Worm (Caenorhabditis elegans) whole organism, L1 larva: ENCODE results near the gene umps-1.

ENCODE experiments used
- ama-1 ChIP-seq: fragments of 150-350 bp; optimal IDR thresholded peaks from 2 replicates; lab custom pipeline; 2014
- blmp-1 ChIP-seq: fragments of 150-350 bp; optimal IDR thresholded peaks from 2 replicates; lab custom pipeline; 2014; ENCODE audit warnings: missing biosample characterization, missing genetic modification characterization
- ceh-82 ChIP-seq, 3 experiments: fragments of 150-350 bp in 1 of 3; sonication (generic microtip) in 2 of 3; optimal IDR thresholded peaks; 2 replicates each; lab custom pipeline; 2014 to 2017; ENCODE audit warnings: missing biosample characterization in 3 of 3, missing genetic modification characterization in 3 of 3
- ceh-90 ChIP-seq: sonication (generic microtip); optimal IDR thresholded peaks from 2 replicates; lab custom pipeline; 2016; ENCODE audit warnings: missing genetic modification characterization, missing compliant biosample characterization
- egl-27 ChIP-seq, 2 experiments: fragments of 150-350 bp in 1 of 2; sonication (generic microtip); optimal IDR thresholded peaks; 3 replicates each; lab custom pipeline; 2017 to 2018; ENCODE audit warnings: missing biosample characterization in 2 of 2, missing genetic modification characterization in 2 of 2, missing genetic modification reagents in 2 of 2
- fkh-4 ChIP-seq: sonication (generic microtip); optimal IDR thresholded peaks from 2 replicates; lab custom pipeline; 2016; ENCODE audit warnings: missing compliant biosample characterization, missing genetic modification characterization, borderline replicate concordance
- fkh-8 ChIP-seq: sonication (generic microtip); optimal IDR thresholded peaks from 2 replicates; lab custom pipeline; 2016; ENCODE audit warnings: mild to moderate bottlenecking, missing genetic modification characterization, missing compliant biosample characterization
- mep-1 ChIP-seq: fragments of 150-350 bp; optimal IDR thresholded peaks from 2 replicates; lab custom pipeline; 2014; ENCODE audit warnings: missing biosample characterization, missing genetic modification characterization
- nhr-47 ChIP-seq: sonication (generic microtip); optimal IDR thresholded peaks from 2 replicates; lab custom pipeline; 2016; ENCODE audit warnings: mild to moderate bottlenecking, missing genetic modification characterization, moderate library complexity, missing compliant biosample characterization
- nhr-77 ChIP-seq: fragments of 150-350 bp; optimal IDR thresholded peaks from 2 replicates; lab custom pipeline; 2014; ENCODE audit warnings: missing biosample characterization, missing genetic modification characterization
- snpc-4 ChIP-seq: fragments of 150-350 bp; optimal IDR thresholded peaks from 2 replicates; lab custom pipeline; 2014; ENCODE audit warnings: missing biosample characterization, missing genetic modification characterization
- tbx-2 ChIP-seq: sonication (generic microtip); optimal IDR thresholded peaks from 2 replicates; lab custom pipeline; 2016; ENCODE audit warnings: missing genetic modification characterization, missing compliant biosample characterization

DNA sequence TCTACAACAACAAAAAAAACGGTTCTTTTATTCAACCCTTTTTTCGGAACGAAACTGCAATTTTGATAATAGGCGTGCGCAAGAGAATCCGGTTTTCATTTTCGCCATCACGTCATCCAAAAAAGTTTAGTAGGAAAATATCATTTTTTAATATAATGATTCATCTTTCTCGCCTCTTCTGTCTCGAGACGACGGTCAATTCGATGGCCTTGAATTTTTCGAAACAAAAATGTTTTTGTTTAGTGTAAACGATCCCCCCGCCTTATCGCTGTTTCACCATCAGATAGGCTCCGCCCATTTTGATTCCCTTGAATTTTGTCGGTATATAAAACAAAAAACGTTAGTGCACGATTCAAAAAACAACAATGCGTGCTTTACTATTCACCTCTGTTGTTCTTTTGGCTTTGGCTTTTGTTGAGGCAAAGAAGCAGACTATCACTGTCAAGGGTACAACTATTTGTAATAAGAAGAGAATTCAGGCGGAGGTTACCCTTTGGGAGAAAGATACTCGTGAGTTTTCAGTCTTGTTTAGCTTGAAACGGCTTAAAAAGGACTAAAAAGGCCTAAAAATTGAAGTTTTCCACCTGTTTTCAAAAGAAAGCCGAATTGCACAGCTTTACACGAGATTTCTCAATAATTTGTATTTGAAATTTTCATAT, 19.8 kb downstream of the umps-1 start, which contains the start of gene ttr-15:
- TF ChIP-seq egl-27 (tag; optimal IDR thresholded peaks at IDR 0.05; lab: Kevin White, UChicago) (no peak), fkh-4 (tag; lab: Kevin White, UChicago) (no peak), snpc-4 (no peak), fkh-8 (no peak), mep-1 (tag; lab: Kevin White, UChicago) (peak; percentile 41), ama-1 (lab: Kevin White, UChicago) (peak; percentile 44), ceh-82 (tag; optimal IDR thresholded peaks at IDR 0.05; lab: Kevin White, UChicago) (no peak), blmp-1 (peak; percentile 65), nhr-47 (tag; lab: Kevin White, UChicago) (peak; percentile 11), tbx-2 (tag; lab: Kevin White, UChicago) (no peak), ceh-90 (tag; lab: Kevin White, UChicago) (no peak), nhr-77 (tag; lab: Kevin White, UChicago) (no peak)
